Worm (Caenorhabditis elegans): Measurements from ENCODE around the gene T04A8.8.

DNA sequence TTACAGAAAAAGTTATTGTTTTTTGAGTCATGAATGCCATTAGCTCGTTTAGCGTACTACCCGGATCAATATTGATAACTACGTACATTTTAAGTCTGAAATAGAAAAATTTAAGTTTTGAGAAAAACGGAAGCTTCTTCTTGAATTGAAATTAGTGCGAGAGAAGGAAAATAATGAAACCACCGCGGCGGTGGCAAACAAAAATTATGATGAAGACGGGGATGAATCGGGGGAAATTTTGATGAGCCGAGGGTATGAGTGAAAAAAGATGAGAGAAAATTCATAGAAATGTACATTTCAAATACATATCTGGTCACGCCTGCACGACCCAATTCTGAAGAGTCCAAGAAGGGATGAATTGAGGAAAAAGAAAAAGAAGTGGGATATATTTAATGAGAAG lies 28.5 kb upstream of the T04A8.8 start, which contains the start of gene T23F11.4:
- TF ChIP-seq W03F9.2 (tag; optimal IDR thresholded peaks at IDR 0.05): no peak
- TF ChIP-seq dao-5 (tag; optimal IDR thresholded peaks at IDR 0.05): no peak
- TF ChIP-seq him-1 (tag; optimal IDR thresholded peaks at IDR 0.05): no peak
